Worm (Caenorhabditis elegans): Measurements from ENCODE around the gene T25B2.2.

ce11 chrX:6138243-6138642 is 31.2 kb upstream of the T25B2.2 start, which contains the start of gene Y72A10A.1:
- TF ChIP-seq F22D6.2 (tag; optimal IDR thresholded peaks at IDR 0.05) (no peak), unc-62 (GFP tag; optimal IDR thresholded peaks at IDR 0.05) (no peak), Y67H2A.10 (GFP tag; conservative IDR thresholded peaks at IDR 0.05) (no peak), F55B11.4 (tag; optimal IDR thresholded peaks at IDR 0.05; ENCODE audit: borderline replicate concordance, insufficient read depth) (no peak), B0019.2 (GFP tag; conservative IDR thresholded peaks at IDR 0.05) (no peak), F37B4.10 (GFP tag; IDR thresholded peaks at IDR 0.05) (no peak), ztf-22 (GFP tag; optimal IDR thresholded peaks at IDR 0.05) (no peak)

All from whole organism, young adult.